Worm (Caenorhabditis elegans) whole organism, L3 larva: ENCODE measurements around the gene swsn-3.

ENCODE experiments used
- R02D3.7 ChIP-seq: fragments of 150-350 bp; optimal IDR thresholded peaks from 2 replicates; lab custom pipeline; 2014; ENCODE audit warnings: missing biosample characterization, missing genetic modification characterization
- ZK546.5 ChIP-seq: sonication (generic microtip); optimal IDR thresholded peaks from 2 replicates; lab custom pipeline; 2017; ENCODE audit warnings: missing biosample characterization, missing genetic modification characterization
- ceh-16 ChIP-seq: sonication (generic microtip); optimal IDR thresholded peaks from 2 replicates; lab custom pipeline; 2017; ENCODE audit warnings: missing biosample characterization, missing genetic modification characterization
- ceh-28 ChIP-seq: fragments of 150-350 bp; optimal IDR thresholded peaks from 2 replicates; lab custom pipeline; 2014; ENCODE audit warnings: missing biosample characterization, missing genetic modification reagents, missing genetic modification characterization
- ceh-82 ChIP-seq: fragments of 150-350 bp; optimal IDR thresholded peaks from 2 replicates; lab custom pipeline; 2014; ENCODE audit warnings: missing biosample characterization, missing genetic modification characterization
- ceh-9 ChIP-seq: sonication (generic microtip); optimal IDR thresholded peaks from 2 replicates; lab custom pipeline; 2018; ENCODE audit warnings: missing biosample characterization, missing genetic modification characterization
- egl-5 ChIP-seq: fragments of 150-350 bp; optimal IDR thresholded peaks from 2 replicates; lab custom pipeline; 2017; ENCODE audit warnings: missing biosample characterization, missing genetic modification reagents, missing genetic modification characterization, inconsistent platforms
- elt-2 ChIP-seq: sonication (generic microtip); optimal IDR thresholded peaks from 2 replicates; lab custom pipeline; 2016; ENCODE audit warnings: missing genetic modification reagents, mild to moderate bottlenecking, missing genetic modification characterization, missing compliant biosample characterization
- elt-3 ChIP-seq, 3 experiments: fragments of 150-350 bp in 1 of 3; sonication (generic microtip) in 2 of 3; optimal IDR thresholded peaks; 2 replicates in 2 of 3; 4 replicates in 1 of 3; lab custom pipeline; 2014 to 2017; ENCODE audit warnings: missing biosample characterization in 3 of 3, missing genetic modification characterization in 3 of 3
- eor-1 ChIP-seq, 2 experiments: fragments of 150-350 bp; optimal IDR thresholded peaks; 2 replicates each; lab custom pipeline; 2014 to 2018; ENCODE audit warnings: missing biosample characterization in 2 of 2, missing genetic modification characterization in 2 of 2
- fkh-10 ChIP-seq: sonication (generic microtip); optimal IDR thresholded peaks from 2 replicates; lab custom pipeline; 2017; ENCODE audit warnings: missing biosample characterization, missing genetic modification reagents, missing genetic modification characterization
- fos-1 ChIP-seq: fragments of 150-350 bp; optimal IDR thresholded peaks from 2 replicates; lab custom pipeline; 2014; ENCODE audit warnings: missing biosample characterization, missing genetic modification characterization
- hmg-11 ChIP-seq: sonication (generic microtip); optimal IDR thresholded peaks from 2 replicates; lab custom pipeline; 2016; ENCODE audit warnings: missing genetic modification characterization, missing compliant biosample characterization
- jun-1 ChIP-seq: fragments of 150-350 bp; optimal IDR thresholded peaks from 2 replicates; lab custom pipeline; 2014; ENCODE audit warnings: missing biosample characterization, missing genetic modification reagents, missing genetic modification characterization
- lin-15B ChIP-seq: fragments of 150-350 bp; optimal IDR thresholded peaks from 2 replicates; lab custom pipeline; 2014; ENCODE audit warnings: missing biosample characterization, missing genetic modification characterization
- lin-39 ChIP-seq: fragments of 150-350 bp; optimal IDR thresholded peaks from 2 replicates; lab custom pipeline; 2018; ENCODE audit warnings: missing biosample characterization, missing genetic modification reagents, missing genetic modification characterization
- lsy-12 ChIP-seq: sonication (generic microtip); optimal IDR thresholded peaks from 2 replicates; lab custom pipeline; 2016; ENCODE audit warnings: mild to moderate bottlenecking, missing genetic modification characterization, missing compliant biosample characterization
- mdl-1 ChIP-seq: fragments of 150-350 bp; optimal IDR thresholded peaks from 2 replicates; lab custom pipeline; 2014; ENCODE audit warnings: missing biosample characterization, missing genetic modification characterization
- nhr-11 ChIP-seq: fragments of 150-350 bp; optimal IDR thresholded peaks from 2 replicates; lab custom pipeline; 2014; ENCODE audit warnings: missing biosample characterization, missing genetic modification characterization
- nhr-12 ChIP-seq: fragments of 150-350 bp; optimal IDR thresholded peaks from 2 replicates; lab custom pipeline; 2014; ENCODE audit warnings: missing biosample characterization, missing genetic modification characterization
- nhr-23 ChIP-seq: fragments of 150-350 bp; optimal IDR thresholded peaks from 2 replicates; lab custom pipeline; 2014; ENCODE audit warnings: missing biosample characterization, missing genetic modification reagents, missing genetic modification characterization
- nhr-237 ChIP-seq: fragments of 150-350 bp; optimal IDR thresholded peaks from 2 replicates; lab custom pipeline; 2014; ENCODE audit warnings: missing biosample characterization, missing genetic modification characterization
- nhr-25 ChIP-seq: sonication (generic microtip); optimal IDR thresholded peaks from 2 replicates; lab custom pipeline; 2017; ENCODE audit warnings: missing biosample characterization, missing genetic modification characterization
- nhr-28 ChIP-seq: fragments of 150-350 bp; optimal IDR thresholded peaks from 2 replicates; lab custom pipeline; 2014; ENCODE audit warnings: missing biosample characterization, missing genetic modification characterization
- nhr-43 ChIP-seq: sonication (generic microtip); optimal IDR thresholded peaks from 2 replicates; lab custom pipeline; 2016; ENCODE audit warnings: mild to moderate bottlenecking, missing genetic modification characterization, missing compliant biosample characterization; ENCODE audit not compliant: poor library complexity, severe bottlenecking
- nhr-67 ChIP-seq: fragments of 150-350 bp; optimal IDR thresholded peaks from 2 replicates; lab custom pipeline; 2014; ENCODE audit warnings: missing biosample characterization, missing genetic modification characterization
- nhr-77 ChIP-seq: fragments of 150-350 bp; optimal IDR thresholded peaks from 2 replicates; lab custom pipeline; 2014; ENCODE audit warnings: missing biosample characterization, missing genetic modification characterization
- pha-4 ChIP-seq: fragments of 150-350 bp; optimal IDR thresholded peaks from 2 replicates; lab custom pipeline; 2014; ENCODE audit warnings: missing biosample characterization, missing genetic modification reagents, missing genetic modification characterization
- pqm-1 ChIP-seq: fragments of 150-350 bp; optimal IDR thresholded peaks from 2 replicates; lab custom pipeline; 2017; ENCODE audit warnings: missing biosample characterization, missing genetic modification characterization, inconsistent platforms
- sea-2 ChIP-seq: fragments of 150-350 bp; sonication (generic microtip); optimal IDR thresholded peaks from 4 replicates; lab custom pipeline; 2014; ENCODE audit warnings: missing biosample characterization, missing genetic modification reagents, missing genetic modification characterization
- snpc-4 ChIP-seq: fragments of 150-350 bp; optimal IDR thresholded peaks from 2 replicates; lab custom pipeline; 2014; ENCODE audit warnings: missing biosample characterization, missing genetic modification characterization
- unc-39 ChIP-seq: sonication (generic microtip); optimal IDR thresholded peaks from 4 replicates; lab custom pipeline; 2017; ENCODE audit warnings: missing biosample characterization, missing genetic modification characterization
- unc-62 ChIP-seq: fragments of 150-350 bp; sonication (generic microtip); optimal IDR thresholded peaks from 4 replicates; lab custom pipeline; 2014; ENCODE audit warnings: missing biosample characterization, missing genetic modification reagents, missing genetic modification characterization
- ztf-11 ChIP-seq: fragments of 150-350 bp; optimal IDR thresholded peaks from 2 replicates; lab custom pipeline; 2014; ENCODE audit warnings: missing biosample characterization, missing genetic modification characterization
- ztf-4 ChIP-seq: fragments of 150-350 bp; optimal IDR thresholded peaks from 2 replicates; lab custom pipeline; 2014; ENCODE audit warnings: missing biosample characterization, missing genetic modification characterization

swsn-3 gene

ce11 chrIII:2769078-2769477, 599 bp upstream of the swsn-3 start:
- TF ChIP-seq nhr-28 (no peak), nhr-23 (tag; lab: Kevin White, UChicago) (no peak), R02D3.7 (no peak), sea-2 (GFP tag; lab: Kevin White, UChicago) (no peak), ceh-28 (no peak), nhr-25 (no peak), ZK546.5 (no peak), fos-1 (tag; lab: Kevin White, UChicago) (no peak), nhr-67 (tag; lab: Kevin White, UChicago) (no peak), lin-15B (tag; lab: Kevin White, UChicago) (no peak), mdl-1 (no peak)

ce11 chrIII:2760726-2761125, 7.8 kb downstream of the swsn-3 start, which contains the start of gene pho-9:
Gene pho-9 (minus strand): TSS chrIII:2760816.
- peak; percentile 97 for TF ChIP-seq elt-2 (tag; lab: Kevin White, UChicago)
- TF ChIP-seq elt-3 (tag; optimal IDR thresholded peaks at IDR 0.05; lab: Kevin White, UChicago) = no peak
- TF ChIP-seq jun-1 (tag; lab: Kevin White, UChicago) = peak; percentile 64
- TF ChIP-seq pqm-1 = peak; percentile 91
- TF ChIP-seq pha-4 (tag; lab: Kevin White, UChicago) = peak; percentile 31

DNA sequence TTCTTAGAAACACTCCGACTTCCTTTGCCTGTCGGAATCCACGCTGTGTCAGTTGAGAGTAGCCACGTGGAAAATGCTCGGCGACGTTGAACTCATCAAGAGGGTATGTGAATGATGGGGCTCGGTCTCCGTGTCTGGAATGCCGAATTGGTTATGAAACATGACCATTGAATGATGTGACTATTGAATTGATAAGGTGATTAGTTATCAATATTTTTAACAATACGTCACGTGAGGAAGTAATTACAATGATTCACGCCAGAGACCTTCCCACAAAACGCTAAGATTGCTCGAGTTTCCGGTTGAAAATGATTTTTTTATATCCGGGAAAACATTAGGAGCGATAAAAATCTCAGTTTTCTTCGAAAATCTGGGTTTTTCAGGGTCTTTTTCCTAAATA, 9.2 kb downstream of the swsn-3 start:
- TF ChIP-seq pqm-1 (peak; percentile 53), elt-2 (tag; lab: Kevin White, UChicago) (peak; percentile 65), R02D3.7 (no peak), nhr-77 (tag; lab: Kevin White, UChicago) (no peak)

ce11 chrIII:2758092-2758491, 10.4 kb downstream of the swsn-3 start:
- TF ChIP-seq pha-4 (tag; lab: Kevin White, UChicago) = no peak
- no peak for TF ChIP-seq snpc-4 (tag; lab: Kevin White, UChicago)
- TF ChIP-seq ztf-4 (tag; lab: Kevin White, UChicago) = no peak
- TF ChIP-seq lin-39 (tag; lab: Kevin White, UChicago) = no peak
- no peak for TF ChIP-seq ztf-11
- no peak for TF ChIP-seq lin-15B (tag; lab: Kevin White, UChicago)
- no peak for TF ChIP-seq elt-3 (tag; optimal IDR thresholded peaks at IDR 0.05; lab: Kevin White, UChicago)
- TF ChIP-seq fos-1 (tag; lab: Kevin White, UChicago) = no peak
- TF ChIP-seq nhr-43 (tag; lab: Kevin White, UChicago) = no peak
- no peak for TF ChIP-seq nhr-77 (tag; lab: Kevin White, UChicago)
- TF ChIP-seq unc-39 (tag; lab: Kevin White, UChicago) = no peak
- no peak for TF ChIP-seq mdl-1
- no peak for TF ChIP-seq egl-5
- no peak for TF ChIP-seq ceh-28
- TF ChIP-seq pqm-1 = no peak
- no peak for TF ChIP-seq ceh-16 (tag; lab: Kevin White, UChicago)
- TF ChIP-seq lsy-12 (tag; lab: Kevin White, UChicago) = no peak
- no peak for TF ChIP-seq nhr-237 (tag; lab: Kevin White, UChicago)
- no peak for TF ChIP-seq ZK546.5
- TF ChIP-seq fkh-10 (GFP tag; lab: Kevin White, UChicago) = no peak
- TF ChIP-seq, all 47 proteins: peak for 0

ce11 chrIII:2757478-2757877, 11.0 kb downstream of the swsn-3 start:
- no peak for TF ChIP-seq lin-15B (tag; lab: Kevin White, UChicago)
- TF ChIP-seq nhr-12 (tag; lab: Kevin White, UChicago) = no peak
- no peak for TF ChIP-seq nhr-11 (tag; lab: Kevin White, UChicago)
- no peak for TF ChIP-seq ceh-82 (tag; lab: Kevin White, UChicago)
- no peak for TF ChIP-seq eor-1 (tag; optimal IDR thresholded peaks at IDR 0.05; lab: Kevin White, UChicago)
- no peak for TF ChIP-seq hmg-11 (tag; lab: Kevin White, UChicago)
- no peak for TF ChIP-seq ceh-9 (tag; lab: Kevin White, UChicago)
- no peak for TF ChIP-seq unc-62 (GFP tag; lab: Kevin White, UChicago)
- no peak for TF ChIP-seq lsy-12 (tag; lab: Kevin White, UChicago)
- no peak for TF ChIP-seq nhr-237 (tag; lab: Kevin White, UChicago)
- TF ChIP-seq nhr-67 (tag; lab: Kevin White, UChicago) = no peak
- TF ChIP-seq fkh-10 (GFP tag; lab: Kevin White, UChicago) = no peak
- no peak for TF ChIP-seq nhr-43 (tag; lab: Kevin White, UChicago)
- TF ChIP-seq ceh-16 (tag; lab: Kevin White, UChicago) = no peak
- no peak for TF ChIP-seq elt-3 (tag; optimal IDR thresholded peaks at IDR 0.05; lab: Kevin White, UChicago)
